Worm (Caenorhabditis elegans): ENCODE data around the gene hmg-11.

hmg-11 gene

ce11 chrII:4698266-4698771, 25.4 kb downstream of the hmg-11 start, which contains the start of the genes rpn-5 and scc-1 (continued):
- TF ChIP-seq dpl-1 (GFP tag; optimal IDR thresholded peaks at IDR 0.05) (peak; percentile 22), F49E8.2 (tag; optimal IDR thresholded peaks at IDR 0.05; ENCODE audit: insufficient read depth) (peak; percentile 49), nhr-179 (tag; optimal IDR thresholded peaks at IDR 0.05) (no peak), xnd-1 (tag; optimal IDR thresholded peaks at IDR 0.05) (peak; percentile 60), snpc-3.4 (tag; optimal IDR thresholded peaks at IDR 0.05) (peak; percentile 43), F33H1.4 (GFP tag; IDR thresholded peaks at IDR 0.05) (peak; percentile 92), aptf-3 (GFP tag; IDR thresholded peaks at IDR 0.05) (no peak), C06A6.2 (GFP tag; conservative IDR thresholded peaks at IDR 0.05) (no peak), bed-1 (GFP tag; IDR thresholded peaks at IDR 0.05) (no peak), snpc-4 (GFP tag; optimal IDR thresholded peaks at IDR 0.05) (peak; percentile 29), snpc-4 (tag; optimal IDR thresholded peaks at IDR 0.05) (peak in 2 of 4 experiments; percentile 24 to 57), madf-6 (GFP tag; IDR thresholded peaks at IDR 0.05) (peak; percentile 85), ztf-3 (GFP tag; optimal IDR thresholded peaks at IDR 0.05) (no peak), efl-1 (GFP tag; optimal IDR thresholded peaks at IDR 0.05) (peak; percentile 76), F22D6.2 (tag; optimal IDR thresholded peaks at IDR 0.05) (no peak), Y56A3A.18 (GFP tag; IDR thresholded peaks at IDR 0.05) (no peak), B0019.2 (GFP tag; conservative IDR thresholded peaks at IDR 0.05) (no peak), Y95B8A.8 (GFP tag; IDR thresholded peaks at IDR 0.05) (no peak), unc-62 (GFP tag; optimal IDR thresholded peaks at IDR 0.05) (no peak), chd-7 (tag; optimal IDR thresholded peaks at IDR 0.05) (no peak), pha-4 (tag; optimal IDR thresholded peaks at IDR 0.05) (peak; percentile 54), egl-44 (GFP tag; IDR thresholded peaks at IDR 0.05) (no peak), mcd-1 (GFP tag; IDR thresholded peaks at IDR 0.05) (peak; percentile 46; the same call in 1 of the 2 replicates), B0336.3 (GFP tag; IDR thresholded peaks at IDR 0.05) (no peak), ztf-18 (tag; optimal IDR thresholded peaks at IDR 0.05) (no peak), T07F8.4 (tag; optimal IDR thresholded peaks at IDR 0.05) (no peak), ztf-25 (GFP tag; IDR thresholded peaks at IDR 0.05) (no peak), attf-6 (GFP tag; IDR thresholded peaks at IDR 0.05) (no peak), F37B4.10 (GFP tag; IDR thresholded peaks at IDR 0.05) (no peak), rcor-1 (GFP tag; IDR thresholded peaks at IDR 0.05) (0 out of 2 replicates have a peak, but pooled peaks have one; percentile 7), D2030.7 (GFP tag; IDR thresholded peaks at IDR 0.05) (peak; percentile 61), ceh-91 (GFP tag; IDR thresholded peaks at IDR 0.05) (no peak), lsl-1 (GFP tag; optimal IDR thresholded peaks at IDR 0.05) (peak; percentile 91), nhr-120 (GFP tag; IDR thresholded peaks at IDR 0.05) (no peak), him-1 (tag; optimal IDR thresholded peaks at IDR 0.05) (no peak), sea-2 (GFP tag; IDR thresholded peaks at IDR 0.05) (no peak), zfh-2 (GFP tag; conservative IDR thresholded peaks at IDR 0.05) (no peak), F39B2.1 (GFP tag; IDR thresholded peaks at IDR 0.05) (no peak), ztf-22 (GFP tag; optimal IDR thresholded peaks at IDR 0.05) (no peak), lin-40 (tag; optimal IDR thresholded peaks at IDR 0.05) (no peak), F57A8.1 (GFP tag; optimal IDR thresholded peaks at IDR 0.05) (no peak), nfya-2 (GFP tag; IDR thresholded peaks at IDR 0.05) (no peak), K11D2.4 (GFP tag; IDR thresholded peaks at IDR 0.05) (no peak), madf-3 (GFP tag; IDR thresholded peaks at IDR 0.05) (no peak), lag-1 (GFP tag; IDR thresholded peaks at IDR 0.05) (no peak), unc-130 (GFP tag; optimal IDR thresholded peaks at IDR 0.05) (no peak), cebp-1 (GFP tag; IDR thresholded peaks at IDR 0.05) (no peak), cebp-1 (tag; optimal IDR thresholded peaks at IDR 0.05) (peak; percentile 12), atf-7 (tag; optimal IDR thresholded peaks at IDR 0.05) (no peak), B0035.1 (tag; optimal IDR thresholded peaks at IDR 0.05) (no peak)

All from whole organism, young adult.